Worm (Caenorhabditis elegans) whole organism, L4 larva: ENCODE data around the gene comt-5.

Source experiments
- F44E2.7 ChIP-seq: fragments of 200-800 bp; sonication (Bioruptor generic); IDR thresholded peaks from 2 replicates; pipeline ENCODE4 v2.1.2; 2022; ENCODE audit warnings: missing genetic modification characterization, missing compliant biosample characterization
- F49E8.2 ChIP-seq: sonication (generic microtip); optimal IDR thresholded peaks from 2 replicates; lab custom pipeline; 2016; ENCODE audit warnings: missing compliant biosample characterization, mild to moderate bottlenecking, missing genetic modification characterization, borderline replicate concordance
- T26A8.4 ChIP-seq: fragments of 200-800 bp; sonication (Bioruptor generic); IDR thresholded peaks from 2 replicates; pipeline ENCODE4 v1.3.6; 2022; ENCODE audit warnings: missing genetic modification characterization, missing compliant biosample characterization
- aha-1 ChIP-seq: fragments of 150-350 bp; peaks from one replicate; lab custom pipeline; 2014; ENCODE audit warnings: missing biosample characterization, missing genetic modification characterization
- ama-1 ChIP-seq: fragments of 150-350 bp; optimal IDR thresholded peaks from 2 replicates; lab custom pipeline; 2014; ENCODE audit warnings: inconsistent platforms, mixed read lengths
- ceh-28 ChIP-seq: fragments of 150-350 bp; optimal IDR thresholded peaks from 2 replicates; lab custom pipeline; 2014; ENCODE audit warnings: missing biosample characterization, missing genetic modification reagents, missing genetic modification characterization
- ceh-82 ChIP-seq: sonication (generic microtip); optimal IDR thresholded peaks from 2 replicates; lab custom pipeline; 2017; ENCODE audit warnings: missing biosample characterization, missing genetic modification characterization
- ces-1 ChIP-seq: fragments of 150-350 bp; sonication (generic microtip); optimal IDR thresholded peaks from 4 replicates; lab custom pipeline; 2014; ENCODE audit warnings: missing biosample characterization, missing genetic modification reagents, missing genetic modification characterization
- daf-8 ChIP-seq: fragments of 200-800 bp; sonication (Bioruptor generic); IDR thresholded peaks from 2 replicates; pipeline ENCODE4 v1.3.6; 2022; ENCODE audit warnings: missing genetic modification characterization, missing compliant biosample characterization
- dmd-6 ChIP-seq: fragments of 200-800 bp; sonication (Bioruptor generic); IDR thresholded peaks from 2 replicates; pipeline ENCODE4 v1.3.6; 2022; ENCODE audit warnings: missing genetic modification reagents, missing genetic modification characterization, missing compliant biosample characterization
- dmd-9 ChIP-seq: fragments of 200-800 bp; sonication (Bioruptor generic); IDR thresholded peaks from 2 replicates; pipeline ENCODE4 v1.3.6; 2022; ENCODE audit warnings: missing genetic modification reagents, missing genetic modification characterization, missing compliant biosample characterization
- hif-1 ChIP-seq, 2 experiments: sonication (generic microtip); optimal IDR thresholded peaks; 2 replicates each; lab custom pipeline; 2016 to 2017; ENCODE audit warnings: missing compliant biosample characterization in 2 of 2, missing genetic modification characterization in 2 of 2, missing genetic modification reagents in 2 of 2, missing genotype in 2 of 2, mild to moderate bottlenecking in 1 of 2
- hlh-30 ChIP-seq: sonication (generic microtip); optimal IDR thresholded peaks from 2 replicates; lab custom pipeline; 2017; ENCODE audit warnings: antibody characterized with exemption, mild to moderate bottlenecking, missing genetic modification characterization, missing compliant biosample characterization; ENCODE audit not compliant: insufficient read depth
- lim-7 ChIP-seq: fragments of 200-800 bp; sonication (Bioruptor generic); IDR thresholded peaks from 2 replicates; pipeline ENCODE4 v1.3.6; 2022; ENCODE audit warnings: missing genetic modification characterization, missing compliant biosample characterization
- lin-15B ChIP-seq: fragments of 150-350 bp; sonication (generic microtip); optimal IDR thresholded peaks from 3 replicates; lab custom pipeline; 2014; ENCODE audit warnings: missing biosample characterization, missing genetic modification characterization
- lin-38 ChIP-seq: fragments of 200-800 bp; sonication (Bioruptor generic); IDR thresholded peaks from 2 replicates; pipeline ENCODE4 v1.3.6; 2022; ENCODE audit warnings: missing genetic modification reagents, missing genetic modification characterization, missing compliant biosample characterization
- lir-3 ChIP-seq: sonication (generic microtip); optimal IDR thresholded peaks from 2 replicates; lab custom pipeline; 2016; ENCODE audit warnings: mild to moderate bottlenecking, missing genetic modification characterization, missing compliant biosample characterization
- madf-5 ChIP-seq, 2 experiments: fragments of 200-800 bp; sonication (Bioruptor generic); IDR thresholded peaks; 2 replicates each; pipeline ENCODE4 v1.3.6; 2022; ENCODE audit warnings: missing compliant biosample characterization in 2 of 2, missing genetic modification characterization in 2 of 2
- mdl-1 ChIP-seq, 2 experiments: fragments of 150-350 bp in 1 of 2; sonication (generic microtip) in 1 of 2; optimal IDR thresholded peaks; 2 replicates each; lab custom pipeline; 2014 to 2017; ENCODE audit warnings: missing biosample characterization in 2 of 2, missing genetic modification characterization in 2 of 2
- mep-1 ChIP-seq: fragments of 150-350 bp; sonication (generic microtip); optimal IDR thresholded peaks from 3 replicates; lab custom pipeline; 2014; ENCODE audit warnings: missing biosample characterization, missing genetic modification characterization
- nhr-102 ChIP-seq: sonication (generic microtip); optimal IDR thresholded peaks from 2 replicates; lab custom pipeline; 2016; ENCODE audit warnings: mild to moderate bottlenecking, missing genetic modification characterization, moderate library complexity, missing compliant biosample characterization
- nhr-76 ChIP-seq: fragments of 150-350 bp; optimal IDR thresholded peaks from 2 replicates; lab custom pipeline; 2014; ENCODE audit warnings: missing biosample characterization, missing genetic modification characterization
- pha-4 ChIP-seq, 2 experiments: fragments of 150-350 bp in 1 of 2; fragments of 200-800 bp in 1 of 2; sonication (Bioruptor generic) in 1 of 2; IDR thresholded peaks in 1 of 2; optimal IDR thresholded peaks in 1 of 2; 2 replicates each; pipeline versions ENCODE4 v1.3.6 to Lab custom; 2014 to 2022; ENCODE audit warnings: missing genetic modification characterization in 2 of 2, missing genetic modification reagents in 2 of 2, missing biosample characterization in 1 of 2, missing compliant biosample characterization in 1 of 2
- rbr-2 ChIP-seq: sonication (generic microtip); optimal IDR thresholded peaks from 2 replicates; lab custom pipeline; 2016; ENCODE audit warnings: missing genotype, missing genetic modification characterization, missing compliant biosample characterization
- saeg-2 ChIP-seq: fragments of 200-800 bp; sonication (Bioruptor generic); IDR thresholded peaks from 2 replicates; pipeline ENCODE4 v1.3.6; 2022; ENCODE audit warnings: missing genetic modification reagents, missing genetic modification characterization, missing compliant biosample characterization
- set-16 ChIP-seq: fragments of 200-800 bp; sonication (Bioruptor generic); IDR thresholded peaks from 2 replicates; pipeline ENCODE4 v1.3.6; 2022; ENCODE audit warnings: missing genetic modification reagents, missing genetic modification characterization, missing compliant biosample characterization
- snpc-1.2 ChIP-seq: fragments of 200-800 bp; sonication (Bioruptor generic); IDR thresholded peaks from 2 replicates; pipeline ENCODE4 v1.3.6; 2022; ENCODE audit warnings: missing genetic modification reagents, missing genetic modification characterization, missing compliant biosample characterization
- unc-130 ChIP-seq: sonication (generic microtip); optimal IDR thresholded peaks from 2 replicates; lab custom pipeline; 2016; ENCODE audit warnings: missing genetic modification reagents, missing genetic modification characterization, missing compliant biosample characterization
- unc-62 ChIP-seq, 3 experiments: fragments of 150-350 bp in 1 of 3; sonication (generic microtip); optimal IDR thresholded peaks in 2 of 3; peaks in 1 of 3; 1 replicate in 1 of 3; 2 replicates in 2 of 3; lab custom pipeline; 2014 to 2017; ENCODE audit warnings: missing biosample characterization in 3 of 3, missing genetic modification characterization in 3 of 3, missing genetic modification reagents in 3 of 3, missing genotype in 1 of 3
- zfp-2 ChIP-seq: sonication (generic microtip); optimal IDR thresholded peaks from 2 replicates; lab custom pipeline; 2016; ENCODE audit warnings: mild to moderate bottlenecking, missing genetic modification characterization, missing compliant biosample characterization
- zfp-3 ChIP-seq: fragments of 200-800 bp; sonication (Bioruptor generic); conservative IDR thresholded peaks from 2 replicates; pipeline ENCODE4 v1.3.6; 2022; ENCODE audit warnings: missing genetic modification reagents, missing genetic modification characterization, missing compliant biosample characterization
- zip-11 ChIP-seq: fragments of 200-800 bp; sonication (Bioruptor generic); IDR thresholded peaks from 2 replicates; pipeline ENCODE4 v1.3.6; 2022; ENCODE audit warnings: missing genetic modification characterization, missing compliant biosample characterization
- ztf-11 ChIP-seq: fragments of 150-350 bp; optimal IDR thresholded peaks from 2 replicates; lab custom pipeline; 2014; ENCODE audit warnings: missing biosample characterization, missing genetic modification characterization

The comt-5 gene

ce11 chrV:2053509-2053908, at the start of gene comt-5:
comt-5 (minus strand) TSS chrV:2053609.
- TF ChIP-seq ces-1 (GFP tag; lab: Kevin White, UChicago): no peak
- TF ChIP-seq mdl-1 (tag; optimal IDR thresholded peaks at IDR 0.05; lab: Kevin White, UChicago): no peak
- no peak for TF ChIP-seq snpc-1.2 (GFP tag; lab: Robert Waterston, UW)
- TF ChIP-seq nhr-76 (tag; lab: Kevin White, UChicago): no peak
- TF ChIP-seq aha-1 (tag; lab: Kevin White, UChicago): no peak
- no peak for TF ChIP-seq zfp-3
- no peak for TF ChIP-seq F44E2.7 (GFP tag; lab: Robert Waterston, UW)
- no peak for TF ChIP-seq zip-11 (GFP tag; lab: Robert Waterston, UW)
- TF ChIP-seq dmd-6: no peak
- no peak for TF ChIP-seq mep-1 (tag; lab: Kevin White, UChicago)
- no peak for TF ChIP-seq unc-130 (GFP tag; lab: Kevin White, UChicago)
- no peak for TF ChIP-seq pha-4 (GFP tag; IDR thresholded peaks at IDR 0.05; lab: Robert Waterston, UW)
- TF ChIP-seq pha-4 (tag; optimal IDR thresholded peaks at IDR 0.05; lab: Kevin White, UChicago): no peak
- no peak for TF ChIP-seq hif-1 (tag; optimal IDR thresholded peaks at IDR 0.05; lab: Kevin White, UChicago)
- no peak for TF ChIP-seq rbr-2 (tag; lab: Kevin White, UChicago)
- TF ChIP-seq set-16 (GFP tag; lab: Robert Waterston, UW): no peak
- no peak for TF ChIP-seq lir-3 (tag; lab: Kevin White, UChicago)
- no peak for TF ChIP-seq daf-8
- TF ChIP-seq ama-1: no peak
- no peak for TF ChIP-seq zfp-2
- TF ChIP-seq hlh-30 (tag; lab: Kevin White, UChicago): no peak

ce11 chrV:2103118-2103517, 49.7 kb upstream of the comt-5 start, which contains the start of gene F36F12.1:
F36F12.1 (minus strand) TSS chrV:2103218.
- TF ChIP-seq nhr-76 (tag; lab: Kevin White, UChicago) (no peak), lin-15B (tag; lab: Kevin White, UChicago) (no peak), lim-7 (GFP tag; lab: Robert Waterston, UW) (no peak), unc-62 (GFP tag; optimal IDR thresholded peaks at IDR 0.05 in 1 of 2; lab: Kevin White, UChicago) (no peak), unc-62 (tag; optimal IDR thresholded peaks at IDR 0.05; lab: Kevin White, UChicago) (no peak), ztf-11 (tag; lab: Kevin White, UChicago) (no peak), ceh-82 (no peak), nhr-102 (no peak), T26A8.4 (GFP tag; lab: Robert Waterston, UW) (no peak), zfp-3 (no peak)

- TF ChIP-seq set-16 (GFP tag; lab: Robert Waterston, UW) (no peak), saeg-2 (GFP tag; lab: Robert Waterston, UW) (no peak), dmd-6 (no peak), ceh-28 (tag; lab: Kevin White, UChicago) (no peak), zip-11 (GFP tag; lab: Robert Waterston, UW) (no peak), dmd-9 (GFP tag; lab: Robert Waterston, UW) (no peak), lin-38 (GFP tag; lab: Robert Waterston, UW) (no peak), madf-5 (GFP tag; IDR thresholded peaks at IDR 0.05; lab: Robert Waterston, UW) (no peak)
These were observed 45.6 kb upstream of the comt-5 start, which contains the start of gene F36F12.7 for ce11 chrV:2099040-2099439. F36F12.7 (plus strand) TSS chrV:2099340.

ce11 chrV:2097653-2098052, 44.2 kb upstream of the comt-5 start, which contains the start of gene clec-208:
clec-208 (plus strand) TSS chrV:2097953.
- TF ChIP-seq F49E8.2 (tag; lab: Kevin White, UChicago) (no peak), lin-38 (GFP tag; lab: Robert Waterston, UW) (no peak)
- TF ChIP-seq, all 104 proteins: peak for 0
